Fruit fly (Drosophila melanogaster) whole organism, embryonic: ENCODE measurements around the gene hry.

Source experiments
- CG10654 ChIP-seq: fragments of 200-800 bp; sonication (Bioruptor generic); optimal IDR thresholded peaks from 2 replicates; lab custom pipeline; 2016; ENCODE audit warnings: missing biosample characterization, missing genetic modification characterization
- CG12744 ChIP-seq: fragments of 200-800 bp; sonication (Bioruptor generic); optimal IDR thresholded peaks from 2 replicates; lab custom pipeline; 2016; ENCODE audit warnings: missing biosample characterization, missing genetic modification characterization
- CG14050 ChIP-seq: fragments of 200-800 bp; sonication (Bioruptor generic); IDR thresholded peaks from 3 replicates; pipeline ENCODE4 v1.3.6; 2022; ENCODE audit warnings: missing biosample characterization, missing genetic modification characterization
- CG14860 ChIP-seq: fragments of 200-800 bp; sonication (Bioruptor generic); IDR thresholded peaks from 3 replicates; pipeline ENCODE4 v1.3.6; 2022; ENCODE audit warnings: missing biosample characterization, missing genetic modification characterization; ENCODE audit not compliant: partially characterized antibody
- CG16863 ChIP-seq: fragments of 200-800 bp; sonication (Bioruptor generic); optimal IDR thresholded peaks from 3 replicates; lab custom pipeline; 2016; ENCODE audit warnings: missing biosample characterization, missing genetic modification characterization
- CG17612 ChIP-seq: fragments of 200-800 bp; sonication (Bioruptor generic); IDR thresholded peaks from 2 replicates; pipeline ENCODE4 v1.3.6; 2022; ENCODE audit warnings: missing biosample characterization, missing genetic modification characterization
- CG1832 ChIP-seq: fragments of 200-800 bp; sonication (Bioruptor generic); optimal IDR thresholded peaks from 2 replicates; lab custom pipeline; 2017; ENCODE audit warnings: missing biosample characterization, mild to moderate bottlenecking, missing genetic modification characterization, inconsistent platforms
- CG18764 ChIP-seq: fragments of 200-800 bp; sonication (Bioruptor generic); optimal IDR thresholded peaks from 3 replicates; lab custom pipeline; 2016; ENCODE audit warnings: missing biosample characterization, missing genetic modification characterization
- CG2120 ChIP-seq: fragments of 200-800 bp; sonication (Bioruptor generic); optimal IDR thresholded peaks from 3 replicates; lab custom pipeline; 2016; ENCODE audit warnings: missing biosample characterization, missing genetic modification characterization
- CG32772 ChIP-seq: fragments of 200-800 bp; sonication (Bioruptor generic); IDR thresholded peaks from 2 replicates; pipeline ENCODE4 v1.3.6; 2022; ENCODE audit warnings: missing biosample characterization, missing genetic modification characterization
- CG34422 ChIP-seq: fragments of 200-800 bp; sonication (Bioruptor generic); IDR thresholded peaks from 3 replicates; pipeline ENCODE4 v1.3.6; 2022; ENCODE audit warnings: missing biosample characterization, missing genetic modification characterization
- CG4282 ChIP-seq: fragments of 200-800 bp; sonication (Bioruptor generic); optimal IDR thresholded peaks from 2 replicates; lab custom pipeline; 2016; ENCODE audit warnings: missing biosample characterization, missing genetic modification characterization
- CG4360 ChIP-seq: fragments of 200-800 bp; sonication (Bioruptor generic); IDR thresholded peaks from 2 replicates; pipeline ENCODE4 v1.3.6; 2022; ENCODE audit warnings: missing biosample characterization, missing genetic modification characterization
- CG4820 ChIP-seq: fragments of 200-800 bp; sonication (Bioruptor generic); optimal IDR thresholded peaks from 3 replicates; lab custom pipeline; 2016; ENCODE audit warnings: missing biosample characterization, missing genetic modification characterization
- CG6689 ChIP-seq: fragments of 200-800 bp; sonication (Bioruptor generic); IDR thresholded peaks from 2 replicates; pipeline ENCODE4 v1.3.6; 2022; ENCODE audit warnings: missing biosample characterization, missing genetic modification characterization
- CG8478 ChIP-seq: fragments of >200 bp; optimal IDR thresholded peaks from 2 replicates; lab custom pipeline; 2018
- CkIIα-i1 ChIP-seq: fragments of 200-800 bp; sonication (Bioruptor generic); IDR thresholded peaks from 2 replicates; pipeline ENCODE4 v1.3.6; 2022; ENCODE audit warnings: missing biosample characterization, missing genetic modification characterization
- E2f1 ChIP-seq: fragments of 200-800 bp; sonication (Bioruptor generic); IDR thresholded peaks from 2 replicates; pipeline ENCODE4 v1.3.6; 2022; ENCODE audit warnings: missing biosample characterization, missing genetic modification characterization
- ERR ChIP-seq: fragments of 200-800 bp; sonication (Bioruptor generic); optimal IDR thresholded peaks from 2 replicates; lab custom pipeline; 2016; ENCODE audit warnings: missing biosample characterization, missing genetic modification characterization
- Hr51 ChIP-seq, 2 experiments: fragments of 200-800 bp; sonication (Bioruptor generic); optimal IDR thresholded peaks; 2 replicates in 1 of 2; 3 replicates in 1 of 2; lab custom pipeline; 2016 to 2018; ENCODE audit warnings: missing biosample characterization in 2 of 2, missing genetic modification characterization in 2 of 2, mild to moderate bottlenecking in 1 of 2, moderate library complexity in 1 of 2
- Meics ChIP-seq: fragments of 200-800 bp; sonication (Bioruptor generic); optimal IDR thresholded peaks from 2 replicates; lab custom pipeline; 2017; ENCODE audit warnings: missing biosample characterization, mild to moderate bottlenecking, missing genetic modification characterization
- Ptx1 ChIP-seq: fragments of 200-800 bp; sonication (Bioruptor generic); IDR thresholded peaks from 2 replicates; pipeline ENCODE4 v1.3.6; 2022; ENCODE audit warnings: missing biosample characterization, missing genetic modification characterization
- Rfx ChIP-seq: fragments of 200-800 bp; sonication (Bioruptor generic); IDR thresholded peaks from 2 replicates; pipeline ENCODE4 v1.3.6; 2022; ENCODE audit warnings: missing biosample characterization, missing genetic modification characterization
- Sry-β ChIP-seq: fragments of 200-800 bp; sonication (Bioruptor generic); optimal IDR thresholded peaks from 2 replicates; lab custom pipeline; 2018; ENCODE audit warnings: missing biosample characterization, mild to moderate bottlenecking, missing genetic modification characterization, moderate library complexity
- Sry-δ ChIP-seq: fragments of 200-800 bp; sonication (Bioruptor generic); optimal IDR thresholded peaks from 2 replicates; lab custom pipeline; 2016; ENCODE audit warnings: missing biosample characterization, missing genetic modification characterization
- ap ChIP-seq: fragments of 200-800 bp; sonication (Bioruptor generic); IDR thresholded peaks from 2 replicates; pipeline ENCODE4 v1.3.6; 2022; ENCODE audit warnings: missing biosample characterization, missing genetic modification characterization
- bbx ChIP-seq: fragments of 200-800 bp; sonication (Bioruptor generic); IDR thresholded peaks from 2 replicates; pipeline ENCODE4 v1.3.6; 2022; ENCODE audit warnings: missing biosample characterization, missing genetic modification characterization; ENCODE audit not compliant: partially characterized antibody
- bigmax ChIP-seq: fragments of 200-800 bp; sonication (Bioruptor generic); optimal IDR thresholded peaks from 2 replicates; lab custom pipeline; 2018; ENCODE audit warnings: missing biosample characterization, mild to moderate bottlenecking, missing genetic modification characterization
- bsh ChIP-seq, 2 experiments: fragments of 200-800 bp; sonication (Bioruptor generic); optimal IDR thresholded peaks; 2 replicates each; lab custom pipeline; 2017 to 2018; ENCODE audit warnings: mild to moderate bottlenecking in 2 of 2, missing biosample characterization in 2 of 2, missing genetic modification characterization in 2 of 2, moderate library complexity in 1 of 2
- btn ChIP-seq: fragments of 200-800 bp; sonication (Bioruptor generic); optimal IDR thresholded peaks from 2 replicates; lab custom pipeline; 2016; ENCODE audit warnings: missing biosample characterization, missing genetic modification characterization
- chm ChIP-seq: fragments of 200-800 bp; sonication (Bioruptor generic); IDR thresholded peaks from 2 replicates; pipeline ENCODE4 v1.3.6; 2022; ENCODE audit warnings: missing biosample characterization, missing genetic modification characterization
- crol ChIP-seq: fragments of 200-800 bp; sonication (Bioruptor generic); IDR thresholded peaks from 2 replicates; pipeline ENCODE4 v1.3.6; 2022; ENCODE audit warnings: missing biosample characterization, missing genetic modification characterization
- da ChIP-seq: fragments of 200-800 bp; sonication (Bioruptor generic); optimal IDR thresholded peaks from 2 replicates; lab custom pipeline; 2016; ENCODE audit warnings: missing biosample characterization, missing genetic modification characterization
- dysf ChIP-seq: fragments of 200-800 bp; sonication (Bioruptor generic); IDR thresholded peaks from 3 replicates; pipeline ENCODE4 v1.3.6; 2022; ENCODE audit warnings: missing biosample characterization, missing genetic modification characterization
- eve ChIP-seq, 2 experiments: fragments of >200 bp; optimal IDR thresholded peaks; 2 replicates each; lab custom pipeline; 2017; ENCODE audit warnings: missing biosample characterization in 2 of 2, missing genetic modification characterization in 2 of 2
- fd3F ChIP-seq: fragments of 200-800 bp; sonication (Bioruptor generic); optimal IDR thresholded peaks from 2 replicates; lab custom pipeline; 2018; ENCODE audit warnings: missing biosample characterization, mild to moderate bottlenecking, missing genetic modification characterization, moderate library complexity
- fd64A ChIP-seq: fragments of 200-800 bp; sonication (Bioruptor generic); optimal IDR thresholded peaks from 3 replicates; lab custom pipeline; 2018; ENCODE audit warnings: missing biosample characterization, mild to moderate bottlenecking, missing genetic modification characterization
- gfzf ChIP-seq: fragments of 200-800 bp; sonication (Bioruptor generic); optimal IDR thresholded peaks from 2 replicates; lab custom pipeline; 2016; ENCODE audit warnings: missing biosample characterization, mild to moderate bottlenecking, missing genetic modification characterization, moderate library complexity
- jigr1 ChIP-seq: fragments of 200-800 bp; sonication (Bioruptor generic); IDR thresholded peaks from 3 replicates; pipeline ENCODE4 v1.3.6; 2022; ENCODE audit warnings: missing biosample characterization, missing genetic modification characterization
- jumu ChIP-seq: fragments of 200-800 bp; sonication (Bioruptor generic); optimal IDR thresholded peaks from 3 replicates; lab custom pipeline; 2016; ENCODE audit warnings: missing biosample characterization, missing genetic modification characterization
- kah ChIP-seq: fragments of 200-800 bp; sonication (Bioruptor generic); optimal IDR thresholded peaks from 2 replicates; lab custom pipeline; 2018; ENCODE audit warnings: missing biosample characterization, mild to moderate bottlenecking, missing genetic modification characterization
- ken ChIP-seq: fragments of 200-800 bp; sonication (Bioruptor generic); IDR thresholded peaks from 3 replicates; pipeline ENCODE4 v1.3.6; 2022; ENCODE audit warnings: missing biosample characterization, missing genetic modification characterization
- nmo ChIP-seq: fragments of 200-800 bp; sonication (Bioruptor generic); optimal IDR thresholded peaks from 2 replicates; lab custom pipeline; 2018; ENCODE audit warnings: missing biosample characterization, mild to moderate bottlenecking, missing genetic modification characterization, moderate library complexity
- pfk ChIP-seq: fragments of 200-800 bp; sonication (Bioruptor generic); optimal IDR thresholded peaks from 2 replicates; lab custom pipeline; 2018; ENCODE audit warnings: missing biosample characterization, mild to moderate bottlenecking, missing genetic modification characterization, moderate library complexity
- ranshi ChIP-seq: fragments of 200-800 bp; sonication (Bioruptor generic); IDR thresholded peaks from 2 replicates; pipeline ENCODE4 v1.3.6; 2022; ENCODE audit warnings: missing biosample characterization, missing genetic modification characterization
- scrt ChIP-seq: fragments of 200-800 bp; sonication (Bioruptor generic); optimal IDR thresholded peaks from 2 replicates; lab custom pipeline; 2018; ENCODE audit warnings: missing biosample characterization, mild to moderate bottlenecking, missing genetic modification characterization, moderate library complexity
- sens-2 ChIP-seq: fragments of 200-800 bp; sonication (Bioruptor generic); IDR thresholded peaks from 2 replicates; pipeline ENCODE4 v1.3.6; 2022; ENCODE audit warnings: missing biosample characterization, missing genetic modification characterization
- slp2 ChIP-seq: fragments of 200-800 bp; sonication (Bioruptor generic); optimal IDR thresholded peaks from 2 replicates; lab custom pipeline; 2016; ENCODE audit warnings: missing biosample characterization, missing genetic modification characterization
- tna ChIP-seq: fragments of 200-800 bp; sonication (Bioruptor generic); IDR thresholded peaks from 2 replicates; pipeline ENCODE4 v1.3.6; 2022; ENCODE audit warnings: missing biosample characterization, missing genetic modification characterization; ENCODE audit not compliant: partially characterized antibody
- trh ChIP-seq: fragments of 200-800 bp; sonication (Bioruptor generic); optimal IDR thresholded peaks from 2 replicates; lab custom pipeline; 2016; ENCODE audit warnings: missing biosample characterization, missing genetic modification characterization
- zen2 ChIP-seq: fragments of 200-800 bp; sonication (Bioruptor generic); IDR thresholded peaks from 3 replicates; pipeline ENCODE4 v1.3.6; 2022; ENCODE audit warnings: missing biosample characterization, missing genetic modification characterization; ENCODE audit not compliant: partially characterized antibody

hry gene

DNA sequence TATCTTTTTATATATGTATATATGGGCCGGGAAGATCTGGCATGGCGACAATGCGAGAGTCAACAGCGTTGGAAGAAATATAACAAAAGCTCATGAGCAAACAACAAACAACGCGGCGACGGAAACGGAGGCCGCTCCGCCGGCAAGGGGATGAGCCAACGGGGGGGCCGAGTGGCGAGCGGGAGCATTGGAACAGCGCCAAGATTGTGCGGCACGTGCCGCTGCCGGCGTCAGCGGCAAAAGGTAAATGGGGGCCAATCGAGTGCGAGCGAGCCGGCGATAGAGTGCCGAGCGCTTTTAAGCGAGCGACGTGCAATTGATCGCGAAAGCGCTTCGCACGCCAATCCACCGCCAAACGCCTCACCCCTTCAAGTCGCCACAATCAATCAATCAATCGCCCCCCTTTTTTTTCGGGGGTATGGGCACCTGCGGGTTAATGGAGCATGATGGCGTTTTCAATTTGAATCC is 21.0 kb downstream of the hry start (continued):
- TF ChIP-seq da (GFP tag; lab: Kevin White, UChicago) (no peak), CkIIα-i1 (GFP tag; lab: Robert Waterston, UW) (no peak), dysf (GFP tag; lab: Robert Waterston, UW) (0 out of 3 replicates have a peak, but pooled peaks have one; percentile 36), tna (GFP tag; lab: Robert Waterston, UW) (no peak), Sry-δ (GFP tag; lab: Kevin White, UChicago) (peak; percentile 14), ERR (GFP tag; lab: Kevin White, UChicago) (peak; percentile 36), jumu (GFP tag; lab: Kevin White, UChicago) (peak; percentile 39), eve (GFP tag; optimal IDR thresholded peaks at IDR 0.05; lab: Kevin White, UChicago) (no peak), CG10654 (GFP tag; lab: Kevin White, UChicago) (peak; percentile 46), scrt (GFP tag; lab: Kevin White, UChicago) (peak; percentile 51), gfzf (GFP tag; lab: Kevin White, UChicago) (no peak), ken (GFP tag; lab: Robert Waterston, UW) (peak; percentile 68; the same call in 2 of the 3 replicates), CG34422 (GFP tag; lab: Robert Waterston, UW) (peak; percentile 60; the same call in 1 of the 3 replicates), CG18764 (GFP tag; lab: Kevin White, UChicago) (peak; percentile 46), zen2 (GFP tag; lab: Robert Waterston, UW) (0 out of 3 replicates have a peak, but pooled peaks have one; percentile 15), Hr51 (GFP tag; optimal IDR thresholded peaks at IDR 0.05; lab: Kevin White, UChicago) (peak; percentile 18 to 29), CG4282 (GFP tag; lab: Kevin White, UChicago) (no peak), CG14860 (GFP tag; lab: Robert Waterston, UW) (no peak), ap (GFP tag; lab: Robert Waterston, UW) (peak; percentile 26; the same call in 1 of the 2 replicates), Ptx1 (GFP tag; lab: Robert Waterston, UW) (no peak), CG4820 (GFP tag; lab: Kevin White, UChicago) (peak; percentile 3), kah (GFP tag; lab: Kevin White, UChicago) (peak; percentile 47), chm (peak; percentile 57), CG12744 (GFP tag; lab: Kevin White, UChicago) (no peak), CG6689 (0 out of 2 replicates have a peak, but pooled peaks have one; percentile 8), CG32772 (GFP tag; lab: Robert Waterston, UW) (no peak), Rfx (GFP tag; lab: Robert Waterston, UW) (peak; percentile 57; the same call in 1 of the 2 replicates), bbx (GFP tag; lab: Robert Waterston, UW) (no peak; the same call in 1 of the 2 replicates), pfk (GFP tag; lab: Kevin White, UChicago) (peak; percentile 46), fd64A (GFP tag; lab: Kevin White, UChicago) (peak; percentile 86), CG4360 (GFP tag; lab: Robert Waterston, UW) (peak; percentile 44), slp2 (GFP tag; lab: Kevin White, UChicago) (peak; percentile 6), bsh (GFP tag; optimal IDR thresholded peaks at IDR 0.05; lab: Kevin White, UChicago) (peak in 1 of 2 experiments; percentile 71), CG8478 (lab: Kevin White, UChicago) (no peak), fd3F (peak; percentile 48), CG17612 (no peak), E2f1 (GFP tag; lab: Robert Waterston, UW) (no peak; the same call in 1 of the 2 replicates), sens-2 (0 out of 2 replicates have a peak, but pooled peaks have one; percentile 38), CG1832 (GFP tag; lab: Kevin White, UChicago) (peak; percentile 69), CG14050 (no peak; the same call in 2 of the 3 replicates), btn (GFP tag; lab: Kevin White, UChicago) (no peak), CG16863 (GFP tag; lab: Kevin White, UChicago) (no peak), CG2120 (GFP tag; lab: Kevin White, UChicago) (peak; percentile 22), Sry-β (peak; percentile 61), trh (GFP tag; lab: Kevin White, UChicago) (no peak), jigr1 (no peak), ranshi (GFP tag; lab: Robert Waterston, UW) (peak; percentile 5; the same call in 1 of the 2 replicates), nmo (GFP tag; lab: Kevin White, UChicago) (no peak), crol (peak; percentile 97), bigmax (GFP tag; lab: Kevin White, UChicago) (no peak), Meics (GFP tag; lab: Kevin White, UChicago) (peak; percentile 69)
